Worm (Caenorhabditis elegans): ENCODE results near the gene madd-3.

Gene madd-3

ce11 chrX:14255973-14256372, 40.5 kb downstream of the madd-3 start, which contains the start of gene E02H4.7:
E02H4.7 (plus strand) TSS chrX:14256273.
- TF ChIP-seq pha-4 (tag; optimal IDR thresholded peaks at IDR 0.05) (no peak), lin-13 (tag; optimal IDR thresholded peaks at IDR 0.05) (no peak), elt-3 (tag; optimal IDR thresholded peaks at IDR 0.05) (no peak), ceh-39 (tag; optimal IDR thresholded peaks at IDR 0.05) (no peak), M03D4.4 (tag; optimal IDR thresholded peaks at IDR 0.05) (no peak), unc-120 (tag; optimal IDR thresholded peaks at IDR 0.05; ENCODE audit: poor library complexity, severe bottlenecking) (no peak), blmp-1 (tag; optimal IDR thresholded peaks at IDR 0.05) (no peak), lsy-2 (tag; optimal IDR thresholded peaks at IDR 0.05) (no peak), mls-2 (tag; optimal IDR thresholded peaks at IDR 0.05) (no peak), nhr-76 (tag; optimal IDR thresholded peaks at IDR 0.05) (no peak)

ce11 chrX:14255031-14255430, 41.4 kb downstream of the madd-3 start, which contains the start of gene E02H4.5:
E02H4.5 (minus strand) TSS chrX:14255131.
- TF ChIP-seq hlh-1 (tag; optimal IDR thresholded peaks at IDR 0.05) (no peak), nhr-237 (tag; optimal IDR thresholded peaks at IDR 0.05) (no peak), pha-4 (tag; optimal IDR thresholded peaks at IDR 0.05) (no peak), bed-3 (GFP tag; optimal IDR thresholded peaks at IDR 0.05) (no peak)

- TF ChIP-seq drap-1 (GFP tag; optimal IDR thresholded peaks at IDR 0.05) (no peak), mep-1 (tag; optimal IDR thresholded peaks at IDR 0.05) (no peak), ceh-43 (GFP tag; optimal IDR thresholded peaks at IDR 0.05) (no peak), ceh-39 (tag; optimal IDR thresholded peaks at IDR 0.05) (no peak), nhr-2 (tag; optimal IDR thresholded peaks at IDR 0.05) (no peak), mab-5 (tag; optimal IDR thresholded peaks at IDR 0.05) (no peak), ham-2 (GFP tag; optimal IDR thresholded peaks at IDR 0.05) (no peak), lsy-2 (tag; optimal IDR thresholded peaks at IDR 0.05) (no peak), unc-62 (GFP tag; optimal IDR thresholded peaks at IDR 0.05) (no peak), elt-1 (tag; optimal IDR thresholded peaks at IDR 0.05; ENCODE audit: borderline replicate concordance, insufficient read depth) (no peak)
Observed at ce11 chrX:14252042-14252441, 44.4 kb downstream of the madd-3 start, which contains the start of gene E02H4.6. E02H4.6 (minus strand) TSS chrX:14252142.

ce11 chrX:14247436-14248103, 48.9 kb downstream of the madd-3 start, which contains the start of gene K04C1.5:
K04C1.5 (plus strand) TSS chrX:14248053.
- TF ChIP-seq unc-120 (tag; optimal IDR thresholded peaks at IDR 0.05; ENCODE audit: poor library complexity, severe bottlenecking), result no peak
- no peak for TF ChIP-seq pha-4 (tag; optimal IDR thresholded peaks at IDR 0.05)
- TF ChIP-seq nhr-28 (tag; optimal IDR thresholded peaks at IDR 0.05), result no peak
- no peak for TF ChIP-seq lin-32 (GFP tag; optimal IDR thresholded peaks at IDR 0.05)
- TF ChIP-seq nhr-76 (tag; optimal IDR thresholded peaks at IDR 0.05), result no peak
- TF ChIP-seq hlh-1 (tag; optimal IDR thresholded peaks at IDR 0.05), result no peak
- no peak for TF ChIP-seq ceh-83 (GFP tag; optimal IDR thresholded peaks at IDR 0.05)
- TF ChIP-seq ham-2 (GFP tag; optimal IDR thresholded peaks at IDR 0.05), result no peak
- no peak for TF ChIP-seq flh-1 (GFP tag; optimal IDR thresholded peaks at IDR 0.05)
- no peak for TF ChIP-seq mep-1 (tag; optimal IDR thresholded peaks at IDR 0.05)
- no peak for TF ChIP-seq sem-2 (GFP tag; optimal IDR thresholded peaks at IDR 0.05)
- no peak for TF ChIP-seq mab-5 (tag; optimal IDR thresholded peaks at IDR 0.05)
- no peak for TF ChIP-seq ces-1 (GFP tag; optimal IDR thresholded peaks at IDR 0.05)
- no peak for TF ChIP-seq nhr-12 (tag; optimal IDR thresholded peaks at IDR 0.05)

ce11 chrX:14246518-14246917, 49.9 kb downstream of the madd-3 start, which contains the start of gene mlc-6:
mlc-6 (minus strand) TSS chrX:14246618.
- TF ChIP-seq mep-1 (tag; optimal IDR thresholded peaks at IDR 0.05) (no peak), cnd-1 (tag; optimal IDR thresholded peaks at IDR 0.05) (no peak), M03D4.4 (tag; optimal IDR thresholded peaks at IDR 0.05) (no peak), blmp-1 (tag; optimal IDR thresholded peaks at IDR 0.05) (no peak), ceh-83 (GFP tag; optimal IDR thresholded peaks at IDR 0.05) (no peak), ces-1 (GFP tag; optimal IDR thresholded peaks at IDR 0.05) (no peak), sptf-1 (tag; optimal IDR thresholded peaks at IDR 0.05) (no peak), lsy-2 (tag; optimal IDR thresholded peaks at IDR 0.05) (no peak), drap-1 (GFP tag; optimal IDR thresholded peaks at IDR 0.05) (no peak), ceh-43 (GFP tag; optimal IDR thresholded peaks at IDR 0.05) (no peak), unc-39 (tag; optimal IDR thresholded peaks at IDR 0.05) (no peak), snpc-4 (tag; optimal IDR thresholded peaks at IDR 0.05) (no peak), ceh-39 (tag; optimal IDR thresholded peaks at IDR 0.05) (no peak)
